Worm (Caenorhabditis elegans): ENCODE data around the gene irld-26.

- TF ChIP-seq dpl-1 (GFP tag; optimal IDR thresholded peaks at IDR 0.05) = no peak
- TF ChIP-seq B0261.1 (tag; optimal IDR thresholded peaks at IDR 0.05) = no peak
- TF ChIP-seq nhr-120 (GFP tag; IDR thresholded peaks at IDR 0.05) = no peak
- no peak for TF ChIP-seq snpc-1.3 (tag; optimal IDR thresholded peaks at IDR 0.05; ENCODE audit: insufficient read depth)
- TF ChIP-seq C17E4.6 (GFP tag; IDR thresholded peaks at IDR 0.05) = no peak
- no peak for TF ChIP-seq mcd-1 (GFP tag; IDR thresholded peaks at IDR 0.05)
Observed at ce11 chrV:16175227-16175626, 29.8 kb upstream of the irld-26 start.

All from whole organism, young adult.